Worm (Caenorhabditis elegans) whole organism, young adult: ENCODE measurements around the gene bus-19.

Experiments
- egl-18 ChIP-seq: fragments of 200-800 bp; sonication (Bioruptor generic); IDR thresholded peaks from 2 replicates; pipeline ENCODE4 v1.3.6; 2022; ENCODE audit warnings: missing genetic modification reagents, missing genetic modification characterization, missing compliant biosample characterization
- ets-4 ChIP-seq: fragments of 200-800 bp; sonication (Bioruptor generic); optimal IDR thresholded peaks from 2 replicates; lab custom pipeline; 2018; ENCODE audit warnings: mild to moderate bottlenecking, missing genetic modification characterization, missing compliant biosample characterization
- nhr-120 ChIP-seq: fragments of 200-800 bp; sonication (Bioruptor generic); IDR thresholded peaks from 2 replicates; pipeline ENCODE4 v1.3.6; 2022; ENCODE audit warnings: missing genetic modification characterization, missing compliant biosample characterization
- ztf-25 ChIP-seq: fragments of 200-800 bp; sonication (Bioruptor generic); IDR thresholded peaks from 2 replicates; pipeline ENCODE4 v1.3.6; 2022; ENCODE audit warnings: missing genetic modification reagents, missing genetic modification characterization, missing compliant biosample characterization

DNA sequence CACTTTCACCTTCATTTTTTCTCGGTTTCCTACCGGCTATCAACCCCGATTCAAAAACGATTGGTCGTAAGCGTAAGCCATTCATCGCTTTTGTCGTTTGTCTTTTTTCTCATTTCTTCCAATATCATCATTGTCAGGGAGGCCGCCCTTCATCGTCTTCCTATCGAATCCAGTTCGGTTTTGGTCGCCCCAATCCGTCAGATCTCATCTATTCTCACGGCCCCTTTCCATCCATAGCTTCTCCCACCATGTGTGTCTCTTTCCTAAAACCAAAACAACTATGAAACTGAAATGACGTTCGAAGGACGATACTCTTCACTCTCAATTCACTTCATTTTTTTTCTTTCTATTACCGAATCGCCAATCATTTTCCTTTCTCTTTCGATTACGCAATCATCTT lies 4.0 kb downstream of the bus-19 start:
- TF ChIP-seq ztf-25 (GFP tag; lab: Robert Waterston, UW) (no peak), egl-18 (GFP tag; lab: Robert Waterston, UW) (no peak), ets-4 (GFP tag; lab: Kevin White, UChicago) (no peak), nhr-120 (no peak)
